Fruit fly (Drosophila melanogaster) whole organism, wandering third instar larva: ENCODE measurements around the gene CG13813.

Source experiments
- Abd-B ChIP-seq: fragments of >200 bp; optimal IDR thresholded peaks from 2 replicates; lab custom pipeline; 2017; ENCODE audit warnings: missing biosample characterization, missing genetic modification characterization
- CG32264 ChIP-seq: fragments of 200-800 bp; sonication (Bioruptor generic); optimal IDR thresholded peaks from 2 replicates; lab custom pipeline; 2016; ENCODE audit warnings: missing biosample characterization, missing genetic modification characterization
- CG9705 ChIP-seq: fragments of 200-800 bp; sonication (Bioruptor generic); optimal IDR thresholded peaks from 2 replicates; lab custom pipeline; 2018; ENCODE audit warnings: missing biosample characterization, mild to moderate bottlenecking, missing genetic modification characterization
- Dfd ChIP-seq: fragments of >200 bp; optimal IDR thresholded peaks from 2 replicates; lab custom pipeline; 2017; ENCODE audit warnings: missing biosample characterization, missing genetic modification characterization
- Dif ChIP-seq: fragments of 200-275, 200-300 bp; sonication (Bioruptor generic); optimal IDR thresholded peaks from 2 replicates; lab custom pipeline; 2018; ENCODE audit warnings: missing biosample characterization, missing genetic modification characterization; ENCODE audit not compliant: partially characterized antibody
- HLH106 ChIP-seq: fragments of 200-800 bp; optimal IDR thresholded peaks from 3 replicates; lab custom pipeline; 2019; ENCODE audit warnings: missing biosample characterization, mild to moderate bottlenecking, missing genetic modification characterization, moderate library complexity
- Hnf4 ChIP-seq: fragments of 200-800 bp; sonication (Bioruptor generic); optimal IDR thresholded peaks from 2 replicates; lab custom pipeline; 2016; ENCODE audit warnings: missing biosample characterization, mild to moderate bottlenecking, missing genetic modification characterization
- Hr78 ChIP-seq: fragments of >200 bp; optimal IDR thresholded peaks from 2 replicates; lab custom pipeline; 2017; ENCODE audit warnings: missing biosample characterization, missing genetic modification characterization
- Hr83 ChIP-seq: fragments of 200-300 bp; sonication (Bioruptor generic); optimal IDR thresholded peaks from 2 replicates; lab custom pipeline; 2016; ENCODE audit warnings: missing biosample characterization, mild to moderate bottlenecking, missing genetic modification characterization, moderate library complexity; ENCODE audit not compliant: poor library complexity, severe bottlenecking
- Jra ChIP-seq: sonication (Bioruptor generic); optimal IDR thresholded peaks from 2 replicates; lab custom pipeline; 2016; ENCODE audit warnings: missing biosample characterization, missing genetic modification characterization
- Mio ChIP-seq: sonication (Bioruptor generic); optimal IDR thresholded peaks from 2 replicates; lab custom pipeline; 2016; ENCODE audit warnings: missing biosample characterization, missing genetic modification characterization
- N ChIP-seq: fragments of >200 bp; optimal IDR thresholded peaks from 2 replicates; lab custom pipeline; 2018; ENCODE audit warnings: missing biosample characterization, missing external identifiers, missing genetic modification characterization
- OdsH ChIP-seq: fragments of 200-800 bp; sonication (Bioruptor generic); optimal IDR thresholded peaks from 2 replicates; lab custom pipeline; 2016; ENCODE audit warnings: missing biosample characterization, mild to moderate bottlenecking, missing genetic modification characterization
- Rel ChIP-seq, 2 experiments: fragments of 200-800 bp; sonication (Bioruptor generic) in 1 of 2; optimal IDR thresholded peaks; 2 replicates in 1 of 2; 3 replicates in 1 of 2; lab custom pipeline; 2016 to 2019; ENCODE audit warnings: mild to moderate bottlenecking in 2 of 2, missing biosample characterization in 2 of 2, missing genetic modification characterization in 2 of 2, moderate library complexity in 1 of 2
- Sp1 ChIP-seq: fragments of 200-800 bp; sonication (Bioruptor generic); optimal IDR thresholded peaks from 3 replicates; lab custom pipeline; 2019; ENCODE audit warnings: missing biosample characterization, mild to moderate bottlenecking, missing genetic modification characterization, moderate library complexity
- Vsx2 ChIP-seq: fragments of 200-300, 225-300 bp; sonication (Bioruptor generic); optimal IDR thresholded peaks from 2 replicates; lab custom pipeline; 2018; ENCODE audit warnings: missing biosample characterization, missing genetic modification characterization; ENCODE audit not compliant: partially characterized antibody
- br ChIP-seq: fragments of 200-800 bp; sonication (Bioruptor generic); optimal IDR thresholded peaks from 2 replicates; lab custom pipeline; 2016; ENCODE audit warnings: missing biosample characterization, missing genetic modification characterization
- dl ChIP-seq, 2 experiments: fragments of 175-275, 200-275 bp in 1 of 2; fragments of 200-275 bp in 1 of 2; sonication (Bioruptor generic); optimal IDR thresholded peaks; lab custom pipeline; 2018; ENCODE audit warnings: mild to moderate bottlenecking in 2 of 2, missing biosample characterization in 2 of 2, missing genetic modification characterization in 2 of 2, moderate library complexity in 2 of 2; ENCODE audit not compliant: partially characterized antibody in 2 of 2, insufficient read depth in 1 of 2
- dsf ChIP-seq: sonication (Bioruptor generic); optimal IDR thresholded peaks from 2 replicates; lab custom pipeline; 2016; ENCODE audit warnings: missing biosample characterization, missing genetic modification characterization, borderline replicate concordance
- ey ChIP-seq: fragments of 200-800 bp; sonication (Bioruptor generic); optimal IDR thresholded peaks from 2 replicates; lab custom pipeline; 2016; ENCODE audit warnings: missing biosample characterization, missing genetic modification characterization
- foxo ChIP-seq, 2 experiments: fragments of 200-800 bp; sonication (Bioruptor generic); optimal IDR thresholded peaks; 2 replicates in 1 of 2; 3 replicates in 1 of 2; lab custom pipeline; 2016 to 2017; ENCODE audit warnings: missing biosample characterization in 2 of 2, missing genetic modification characterization in 2 of 2
- fru ChIP-seq: fragments of 200-800 bp; sonication (Bioruptor generic); optimal IDR thresholded peaks from 3 replicates; lab custom pipeline; 2016; ENCODE audit warnings: missing biosample characterization, mild to moderate bottlenecking, missing genetic modification characterization
- h ChIP-seq: fragments of 200-800 bp; sonication (Bioruptor generic); optimal IDR thresholded peaks from 3 replicates; lab custom pipeline; 2016; ENCODE audit warnings: missing biosample characterization, mild to moderate bottlenecking, missing genetic modification characterization
- jim ChIP-seq: fragments of 175-275, 200-325 bp; sonication (Bioruptor generic); optimal IDR thresholded peaks from 2 replicates; lab custom pipeline; 2016; ENCODE audit warnings: missing biosample characterization, mild to moderate bottlenecking, missing genetic modification characterization
- pan ChIP-seq: fragments of >200 bp; optimal IDR thresholded peaks from 2 replicates; lab custom pipeline; 2017
- rgr ChIP-seq: fragments of 200-800 bp; sonication (Bioruptor generic); optimal IDR thresholded peaks from 3 replicates; lab custom pipeline; 2016; ENCODE audit warnings: missing biosample characterization, mild to moderate bottlenecking, missing genetic modification characterization
- sage ChIP-seq: fragments of 200-800 bp; sonication (Bioruptor generic); optimal IDR thresholded peaks from 2 replicates; lab custom pipeline; 2016; ENCODE audit warnings: missing biosample characterization, mild to moderate bottlenecking, missing genetic modification characterization
- tai ChIP-seq: sonication (Bioruptor generic); optimal IDR thresholded peaks from 2 replicates; lab custom pipeline; 2016; ENCODE audit warnings: missing biosample characterization, missing genetic modification characterization

CG13813 gene

dm6 chr3L:20196321-20196720 is 35.1 kb upstream of the CG13813 start:
- no peak for TF ChIP-seq OdsH (GFP tag; lab: Kevin White, UChicago)
- TF ChIP-seq N (GFP tag; lab: Kevin White, UChicago), result no peak
- no peak for TF ChIP-seq pan (lab: Kevin White, UChicago)
- no peak for TF ChIP-seq Dfd
- TF ChIP-seq h (GFP tag; lab: Kevin White, UChicago), result no peak
- no peak for TF ChIP-seq HLH106 (tag; lab: Kevin White, UChicago)
- TF ChIP-seq jim, result no peak
- no peak for TF ChIP-seq Hr83 (GFP tag; lab: Kevin White, UChicago)
- no peak for TF ChIP-seq Mio (GFP tag; lab: Kevin White, UChicago)
- TF ChIP-seq foxo (GFP tag; optimal IDR thresholded peaks at IDR 0.05; lab: Kevin White, UChicago), result no peak
- no peak for TF ChIP-seq Jra
- TF ChIP-seq tai (GFP tag; lab: Kevin White, UChicago), result no peak
- TF ChIP-seq rgr, result no peak
- no peak for TF ChIP-seq Dif (GFP tag; lab: Kevin White, UChicago)
- TF ChIP-seq Hr78 (GFP tag; lab: Kevin White, UChicago), result no peak
- no peak for TF ChIP-seq Rel (GFP tag; optimal IDR thresholded peaks at IDR 0.05; lab: Kevin White, UChicago)
- no peak for TF ChIP-seq Rel (tag; optimal IDR thresholded peaks at IDR 0.05; lab: Kevin White, UChicago)
- TF ChIP-seq Hnf4 (GFP tag; lab: Kevin White, UChicago), result no peak
- no peak for TF ChIP-seq Sp1 (GFP tag; lab: Kevin White, UChicago)
- TF ChIP-seq fru (GFP tag; lab: Kevin White, UChicago), result no peak
- TF ChIP-seq dl (GFP tag; optimal IDR thresholded peaks at IDR 0.05; lab: Kevin White, UChicago; ENCODE audit: insufficient read depth in 1 of 2, partially characterized antibody in 2 of 2), result no peak

- TF ChIP-seq Rel (GFP tag; optimal IDR thresholded peaks at IDR 0.05; lab: Kevin White, UChicago) (no peak), Rel (tag; optimal IDR thresholded peaks at IDR 0.05; lab: Kevin White, UChicago) (no peak), Abd-B (no peak), Dif (GFP tag; lab: Kevin White, UChicago) (no peak), Vsx2 (GFP tag; lab: Kevin White, UChicago) (no peak), foxo (GFP tag; optimal IDR thresholded peaks at IDR 0.05; lab: Kevin White, UChicago) (no peak), Sp1 (GFP tag; lab: Kevin White, UChicago) (no peak), Jra (no peak), CG32264 (GFP tag; lab: Kevin White, UChicago) (no peak), fru (GFP tag; lab: Kevin White, UChicago) (no peak), tai (GFP tag; lab: Kevin White, UChicago) (no peak)
These were observed 34.3 kb upstream of the CG13813 start for dm6 chr3L:20197213-20197612.

- TF ChIP-seq Hr83 (GFP tag; lab: Kevin White, UChicago), result no peak
- TF ChIP-seq sage (GFP tag; lab: Kevin White, UChicago), result peak; percentile 13
- TF ChIP-seq, all 38 proteins: peak for 1
These were observed 33.8 kb upstream of the CG13813 start for dm6 chr3L:20197698-20198097.

dm6 chr3L:20198138-20198559 is 33.3 kb upstream of the CG13813 start, which contains the start of gene CG42674:
TSS of gene CG42674 (minus strand) at chr3L:20198317.
- TF ChIP-seq sage (GFP tag; lab: Kevin White, UChicago) (no peak), foxo (GFP tag; optimal IDR thresholded peaks at IDR 0.05; lab: Kevin White, UChicago) (no peak), br (GFP tag; lab: Kevin White, UChicago) (peak; percentile 11), dl (GFP tag; optimal IDR thresholded peaks at IDR 0.05; lab: Kevin White, UChicago; ENCODE audit: insufficient read depth in 1 of 2, partially characterized antibody in 2 of 2) (peak in 1 of 2 experiments; percentile 15), Mio (GFP tag; lab: Kevin White, UChicago) (no peak), fru (GFP tag; lab: Kevin White, UChicago) (peak; percentile 18), Hr78 (GFP tag; lab: Kevin White, UChicago) (no peak), ey (GFP tag; lab: Kevin White, UChicago) (no peak), dsf (GFP tag; lab: Kevin White, UChicago) (no peak), h (GFP tag; lab: Kevin White, UChicago) (peak; percentile 58), Hr83 (GFP tag; lab: Kevin White, UChicago) (no peak), Rel (GFP tag; optimal IDR thresholded peaks at IDR 0.05; lab: Kevin White, UChicago) (no peak), Rel (tag; optimal IDR thresholded peaks at IDR 0.05; lab: Kevin White, UChicago) (peak; percentile 5), CG9705 (GFP tag; lab: Kevin White, UChicago) (no peak), Sp1 (GFP tag; lab: Kevin White, UChicago) (peak; percentile 24), jim (no peak), Dif (GFP tag; lab: Kevin White, UChicago) (peak; percentile 72), Hnf4 (GFP tag; lab: Kevin White, UChicago) (no peak), Dfd (no peak), Vsx2 (GFP tag; lab: Kevin White, UChicago) (peak; percentile 6)
